Worm (Caenorhabditis elegans) whole organism, L4 larva: ENCODE results near the gene crn-5.
A peak's percentile ranks its signal among the peaks of the same experiment; 100 is the strongest.

Source experiments
- F10B5.3 ChIP-seq: sonication (generic microtip); optimal IDR thresholded peaks from 2 replicates; lab custom pipeline; 2016; ENCODE audit warnings: mild to moderate bottlenecking, missing genetic modification characterization, missing compliant biosample characterization
- F26F4.8 ChIP-seq: fragments of 200-800 bp; sonication (Bioruptor generic); conservative IDR thresholded peaks from 2 replicates; pipeline ENCODE4 v1.3.6; 2022; ENCODE audit warnings: missing genetic modification characterization, missing compliant biosample characterization
- Y5F2A.4 ChIP-seq: fragments of 200-800 bp; sonication (Bioruptor generic); optimal IDR thresholded peaks from 2 replicates; lab custom pipeline; 2018; ENCODE audit warnings: mild to moderate bottlenecking, missing genetic modification characterization, missing compliant biosample characterization
- Y75B8A.6 ChIP-seq: fragments of 200-800 bp; sonication (Bioruptor generic); IDR thresholded peaks from 2 replicates; pipeline ENCODE4 v1.3.6; 2022; ENCODE audit warnings: missing genetic modification reagents, missing genetic modification characterization, missing compliant biosample characterization
- ZK546.5 ChIP-seq, 2 experiments: sonication (generic microtip); optimal IDR thresholded peaks; 2 replicates each; lab custom pipeline; 2017; ENCODE audit warnings: missing biosample characterization in 2 of 2, missing genetic modification characterization in 2 of 2
- ama-1 ChIP-seq: fragments of 150-350 bp; optimal IDR thresholded peaks from 2 replicates; lab custom pipeline; 2014; ENCODE audit warnings: inconsistent platforms, mixed read lengths
- ceh-28 ChIP-seq: fragments of 150-350 bp; optimal IDR thresholded peaks from 2 replicates; lab custom pipeline; 2014; ENCODE audit warnings: missing biosample characterization, missing genetic modification reagents, missing genetic modification characterization
- ceh-44 ChIP-seq: fragments of 200-800 bp; sonication (Bioruptor generic); IDR thresholded peaks from 2 replicates; pipeline ENCODE4 v1.3.6; 2022; ENCODE audit warnings: missing genetic modification reagents, missing genetic modification characterization, missing compliant biosample characterization
- ces-1 ChIP-seq: fragments of 150-350 bp; sonication (generic microtip); optimal IDR thresholded peaks from 4 replicates; lab custom pipeline; 2014; ENCODE audit warnings: missing biosample characterization, missing genetic modification reagents, missing genetic modification characterization
- ctbp-1 ChIP-seq: fragments of 200-800 bp; sonication (Bioruptor generic); IDR thresholded peaks from 2 replicates; pipeline ENCODE4 v1.3.6; 2022; ENCODE audit warnings: missing genetic modification reagents, missing genetic modification characterization, missing compliant biosample characterization
- daf-12 ChIP-seq: fragments of 150-350 bp; optimal IDR thresholded peaks from 2 replicates; lab custom pipeline; 2014; ENCODE audit warnings: missing biosample characterization, missing genetic modification reagents, missing genetic modification characterization
- daf-19 ChIP-seq: fragments of 200-800 bp; sonication (Bioruptor generic); conservative IDR thresholded peaks from 2 replicates; pipeline ENCODE4 v1.3.6; 2022; ENCODE audit warnings: missing genetic modification characterization, missing compliant biosample characterization
- dmd-8 ChIP-seq: fragments of 200-800 bp; sonication (Bioruptor generic); IDR thresholded peaks from 2 replicates; pipeline ENCODE4 v1.3.6; 2022; ENCODE audit warnings: missing genetic modification characterization, missing compliant biosample characterization
- dmd-9 ChIP-seq: fragments of 200-800 bp; sonication (Bioruptor generic); IDR thresholded peaks from 2 replicates; pipeline ENCODE4 v1.3.6; 2022; ENCODE audit warnings: missing genetic modification reagents, missing genetic modification characterization, missing compliant biosample characterization
- duxl-1 ChIP-seq: sonication (generic microtip); optimal IDR thresholded peaks from 2 replicates; lab custom pipeline; 2016; ENCODE audit warnings: mild to moderate bottlenecking, missing genetic modification characterization, moderate library complexity, missing compliant biosample characterization; ENCODE audit not compliant: poor library complexity
- egl-27 ChIP-seq: sonication (generic microtip); optimal IDR thresholded peaks from 3 replicates; lab custom pipeline; 2017; ENCODE audit warnings: missing biosample characterization, missing genetic modification reagents, missing genetic modification characterization
- egl-43 ChIP-seq: fragments of 200-800 bp; sonication (Bioruptor generic); IDR thresholded peaks from 2 replicates; pipeline ENCODE4 v1.3.6; 2022; ENCODE audit warnings: missing genetic modification reagents, missing genetic modification characterization, missing compliant biosample characterization
- fkh-10 ChIP-seq: fragments of 150-350 bp; optimal IDR thresholded peaks from 2 replicates; lab custom pipeline; 2014; ENCODE audit warnings: missing biosample characterization, missing genetic modification reagents, missing genetic modification characterization
- fos-1 ChIP-seq: fragments of 150-350 bp; optimal IDR thresholded peaks from 2 replicates; lab custom pipeline; 2014; ENCODE audit warnings: missing biosample characterization, missing genetic modification characterization
- hmg-1.1 ChIP-seq: fragments of 200-800 bp; sonication (Bioruptor generic); IDR thresholded peaks from 2 replicates; pipeline ENCODE4 v1.3.6; 2022; ENCODE audit warnings: missing genetic modification reagents, missing genetic modification characterization, missing compliant biosample characterization
- lim-7 ChIP-seq: fragments of 200-800 bp; sonication (Bioruptor generic); IDR thresholded peaks from 2 replicates; pipeline ENCODE4 v1.3.6; 2022; ENCODE audit warnings: missing genetic modification characterization, missing compliant biosample characterization
- lin-29 ChIP-seq: fragments of 200-800 bp; sonication (Bioruptor generic); IDR thresholded peaks from 2 replicates; pipeline ENCODE4 v1.3.6; 2022; ENCODE audit warnings: missing genetic modification reagents, missing genetic modification characterization, missing compliant biosample characterization
- lin-38 ChIP-seq: fragments of 200-800 bp; sonication (Bioruptor generic); IDR thresholded peaks from 2 replicates; pipeline ENCODE4 v1.3.6; 2022; ENCODE audit warnings: missing genetic modification reagents, missing genetic modification characterization, missing compliant biosample characterization
- lin-39 ChIP-seq: fragments of 150-350 bp; optimal IDR thresholded peaks from 2 replicates; lab custom pipeline; 2014; ENCODE audit warnings: missing biosample characterization, missing genetic modification reagents, missing genetic modification characterization
- lsy-2 ChIP-seq, 2 experiments: fragments of 150-350 bp in 1 of 2; sonication (generic microtip) in 1 of 2; optimal IDR thresholded peaks; 2 replicates each; lab custom pipeline; 2014 to 2017; ENCODE audit warnings: missing biosample characterization in 2 of 2, missing genetic modification characterization in 2 of 2
- madf-9 ChIP-seq: fragments of 200-800 bp; sonication (Bioruptor generic); conservative IDR thresholded peaks from 2 replicates; pipeline ENCODE4 v1.3.6; 2022; ENCODE audit warnings: missing genetic modification reagents, missing genetic modification characterization, missing compliant biosample characterization
- mxl-3 ChIP-seq: fragments of 200-800 bp; sonication (Bioruptor generic); optimal IDR thresholded peaks from 2 replicates; lab custom pipeline; 2018; ENCODE audit warnings: mild to moderate bottlenecking, missing genetic modification characterization, missing compliant biosample characterization
- nhr-10 ChIP-seq: fragments of 150-350 bp; optimal IDR thresholded peaks from 2 replicates; lab custom pipeline; 2014; ENCODE audit warnings: missing biosample characterization, missing genetic modification characterization
- nhr-102 ChIP-seq: sonication (generic microtip); optimal IDR thresholded peaks from 2 replicates; lab custom pipeline; 2016; ENCODE audit warnings: mild to moderate bottlenecking, missing genetic modification characterization, moderate library complexity, missing compliant biosample characterization
- nhr-11 ChIP-seq: fragments of 150-350 bp; optimal IDR thresholded peaks from 2 replicates; lab custom pipeline; 2014; ENCODE audit warnings: missing biosample characterization, missing genetic modification characterization
- nhr-237 ChIP-seq: sonication (generic microtip); optimal IDR thresholded peaks from 2 replicates; lab custom pipeline; 2017; ENCODE audit warnings: missing biosample characterization, missing genetic modification characterization
- nhr-25 ChIP-seq: sonication (generic microtip); optimal IDR thresholded peaks from 2 replicates; lab custom pipeline; 2017; ENCODE audit warnings: missing genetic modification characterization, mild to moderate bottlenecking, missing compliant biosample characterization, antibody characterized with exemption, moderate library complexity, borderline replicate concordance; ENCODE audit not compliant: insufficient read depth
- nhr-41 ChIP-seq: fragments of 200-800 bp; sonication (Bioruptor generic); IDR thresholded peaks from 2 replicates; pipeline ENCODE4 v1.3.6; 2022; ENCODE audit warnings: missing genetic modification reagents, missing genetic modification characterization, missing compliant biosample characterization
- php-3 ChIP-seq: fragments of 200-800 bp; sonication (Bioruptor generic); IDR thresholded peaks from 2 replicates; pipeline ENCODE4 v1.3.6; 2022; ENCODE audit warnings: missing genetic modification reagents, missing genetic modification characterization, missing compliant biosample characterization
- sdz-12 ChIP-seq: fragments of 200-800 bp; sonication (Bioruptor generic); optimal IDR thresholded peaks from 2 replicates; lab custom pipeline; 2018; ENCODE audit warnings: mild to moderate bottlenecking, missing genetic modification characterization, missing compliant biosample characterization
- set-16 ChIP-seq: fragments of 200-800 bp; sonication (Bioruptor generic); IDR thresholded peaks from 2 replicates; pipeline ENCODE4 v1.3.6; 2022; ENCODE audit warnings: missing genetic modification reagents, missing genetic modification characterization, missing compliant biosample characterization
- skn-1 ChIP-seq: fragments of 150-350 bp; optimal IDR thresholded peaks from 2 replicates; lab custom pipeline; 2014; ENCODE audit warnings: missing biosample characterization, missing genetic modification characterization
- snpc-1.2 ChIP-seq: fragments of 200-800 bp; sonication (Bioruptor generic); IDR thresholded peaks from 2 replicates; pipeline ENCODE4 v1.3.6; 2022; ENCODE audit warnings: missing genetic modification reagents, missing genetic modification characterization, missing compliant biosample characterization
- snpc-4 ChIP-seq: fragments of 150-350 bp; optimal IDR thresholded peaks from 2 replicates; lab custom pipeline; 2014; ENCODE audit warnings: missing biosample characterization, missing genetic modification characterization
- tag-97 ChIP-seq: fragments of 200-800 bp; sonication (Bioruptor generic); IDR thresholded peaks from 2 replicates; pipeline ENCODE4 v1.3.6; 2022; ENCODE audit warnings: missing genetic modification characterization, missing compliant biosample characterization
- tra-1 ChIP-seq: fragments of 200-800 bp; sonication (Bioruptor generic); IDR thresholded peaks from 2 replicates; pipeline ENCODE4 v1.3.6; 2022; ENCODE audit warnings: missing genetic modification reagents, missing genetic modification characterization, missing compliant biosample characterization
- unc-130 ChIP-seq: sonication (generic microtip); optimal IDR thresholded peaks from 2 replicates; lab custom pipeline; 2016; ENCODE audit warnings: missing genetic modification reagents, missing genetic modification characterization, missing compliant biosample characterization
- unc-39 ChIP-seq: sonication (generic microtip); optimal IDR thresholded peaks from 2 replicates; lab custom pipeline; 2017; ENCODE audit warnings: missing biosample characterization, missing genetic modification characterization
- unc-62 ChIP-seq, 3 experiments: fragments of 150-350 bp in 1 of 3; sonication (generic microtip); optimal IDR thresholded peaks in 2 of 3; peaks in 1 of 3; 1 replicate in 1 of 3; 2 replicates in 2 of 3; lab custom pipeline; 2014 to 2017; ENCODE audit warnings: missing biosample characterization in 3 of 3, missing genetic modification characterization in 3 of 3, missing genetic modification reagents in 3 of 3, missing genotype in 1 of 3
- zag-1 ChIP-seq: fragments of 150-350 bp; optimal IDR thresholded peaks from 2 replicates; lab custom pipeline; 2014; ENCODE audit warnings: missing biosample characterization, missing genetic modification characterization
- zfp-2 ChIP-seq: sonication (generic microtip); optimal IDR thresholded peaks from 2 replicates; lab custom pipeline; 2016; ENCODE audit warnings: mild to moderate bottlenecking, missing genetic modification characterization, missing compliant biosample characterization
- zfp-3 ChIP-seq: fragments of 200-800 bp; sonication (Bioruptor generic); conservative IDR thresholded peaks from 2 replicates; pipeline ENCODE4 v1.3.6; 2022; ENCODE audit warnings: missing genetic modification reagents, missing genetic modification characterization, missing compliant biosample characterization
- ztf-7 ChIP-seq: fragments of 150-350 bp; optimal IDR thresholded peaks from 2 replicates; lab custom pipeline; 2014; ENCODE audit warnings: missing biosample characterization, missing genetic modification characterization

crn-5 gene

ce11 chrII:10548778-10549671 lies 43.5 kb upstream of the crn-5 start (continued):
- TF ChIP-seq unc-62 (GFP tag; optimal IDR thresholded peaks at IDR 0.05 in 1 of 2; lab: Kevin White, UChicago) (peak in 1 of 2 experiments; percentile 99), unc-62 (tag; optimal IDR thresholded peaks at IDR 0.05; lab: Kevin White, UChicago) (no peak), nhr-102 (tag; lab: Kevin White, UChicago) (peak; percentile 32), ces-1 (GFP tag; lab: Kevin White, UChicago) (no peak), Y5F2A.4 (GFP tag; lab: Kevin White, UChicago) (no peak), nhr-25 (tag; lab: Kevin White, UChicago) (peak; percentile 51), lin-29 (GFP tag; lab: Robert Waterston, UW) (no peak), zfp-2 (tag; lab: Kevin White, UChicago) (peak; percentile 1), Y75B8A.6 (GFP tag; lab: Robert Waterston, UW) (no peak), ztf-7 (tag; lab: Kevin White, UChicago) (peak; percentile 34), F26F4.8 (GFP tag; lab: Robert Waterston, UW) (no peak), nhr-11 (tag; lab: Kevin White, UChicago) (peak; percentile 99), duxl-1 (tag; lab: Kevin White, UChicago) (peak; percentile 4), egl-27 (tag; lab: Kevin White, UChicago) (no peak), F10B5.3 (no peak), unc-130 (GFP tag; lab: Kevin White, UChicago) (peak; percentile 16), dmd-9 (GFP tag; lab: Robert Waterston, UW) (0 out of 2 replicates have a peak, but pooled peaks have one; percentile 59), lin-38 (GFP tag; lab: Robert Waterston, UW) (peak; percentile 66), tag-97 (GFP tag; lab: Robert Waterston, UW) (no peak), mxl-3 (peak; percentile 85), ceh-44 (GFP tag; lab: Robert Waterston, UW) (0 out of 2 replicates have a peak, but pooled peaks have one; percentile 29), unc-39 (tag; lab: Kevin White, UChicago) (no peak), nhr-10 (tag; lab: Kevin White, UChicago) (peak; percentile 56), egl-43 (GFP tag; lab: Robert Waterston, UW) (peak; percentile 91), madf-9 (GFP tag; lab: Robert Waterston, UW) (peak; percentile 33; the same call in 1 of the 2 replicates), fkh-10 (peak; percentile 88), daf-12 (tag; lab: Kevin White, UChicago) (no peak), daf-19 (GFP tag; lab: Robert Waterston, UW) (0 out of 2 replicates have a peak, but pooled peaks have one; percentile 57), nhr-41 (GFP tag; lab: Robert Waterston, UW) (0 out of 2 replicates have a peak, but pooled peaks have one; percentile 21), snpc-1.2 (GFP tag; lab: Robert Waterston, UW) (peak; percentile 54; the same call in 1 of the 2 replicates), zag-1 (tag; lab: Kevin White, UChicago) (no peak), tra-1 (GFP tag; lab: Robert Waterston, UW) (peak; percentile 31; the same call in 1 of the 2 replicates), fos-1 (no peak), lin-39 (tag; lab: Kevin White, UChicago) (peak; percentile 76), ctbp-1 (peak; percentile 86), skn-1 (tag; lab: Kevin White, UChicago) (no peak), set-16 (GFP tag; lab: Robert Waterston, UW) (peak; percentile 96), hmg-1.1 (peak; percentile 88), snpc-4 (tag; lab: Kevin White, UChicago) (no peak), lsy-2 (tag; optimal IDR thresholded peaks at IDR 0.05; lab: Kevin White, UChicago) (peak; percentile 74 to 76), ZK546.5 (tag; optimal IDR thresholded peaks at IDR 0.05; lab: Kevin White, UChicago) (no peak), php-3 (peak; percentile 43; the same call in 1 of the 2 replicates), sdz-12 (GFP tag; lab: Kevin White, UChicago) (no peak), lim-7 (GFP tag; lab: Robert Waterston, UW) (peak; percentile 74), zfp-3 (GFP tag; lab: Robert Waterston, UW) (peak; percentile 84), dmd-8 (GFP tag; lab: Robert Waterston, UW) (no peak), ama-1 (lab: Kevin White, UChicago) (peak; percentile 97), ceh-28 (tag; lab: Kevin White, UChicago) (no peak), nhr-237 (tag; lab: Kevin White, UChicago) (no peak)
